Fruit fly (Drosophila melanogaster) whole organism: ENCODE results near the gene mRpS23.

ENCODE experiments used
- CG8478 ChIP-seq: fragments of >200 bp; optimal IDR thresholded peaks from 2 replicates; lab custom pipeline; 2018; ENCODE audit warnings: inconsistent platforms
- Dll ChIP-seq: fragments of >200 bp; optimal IDR thresholded peaks from 2 replicates; lab custom pipeline; 2017
- EcR ChIP-seq, 2 experiments: fragments of >200 bp; optimal IDR thresholded peaks; 2 replicates each; lab custom pipeline; 2017; ENCODE audit warnings: missing biosample characterization in 2 of 2, missing genetic modification characterization in 2 of 2, missing genetic modification reagents in 2 of 2
- pan ChIP-seq: fragments of >200 bp; optimal IDR thresholded peaks from 2 replicates; lab custom pipeline; 2017
- psq ChIP-seq: fragments of >200 bp; optimal IDR thresholded peaks from 2 replicates; lab custom pipeline; 2017
- usp ChIP-seq: fragments of >200 bp; optimal IDR thresholded peaks from 2 replicates; lab custom pipeline; 2017; ENCODE audit warnings: missing biosample characterization, missing genetic modification characterization, mixed read lengths

Gene mRpS23

dm6 chr2L:13835002-13835910, at the start of gene mRpS23, which contains the start of gene CenG1A:
Gene mRpS23 (minus strand): TSS chr2L:13835072.
Gene CenG1A (plus strand): TSS chr2L:13835564.
- TF ChIP-seq EcR (GFP tag; optimal IDR thresholded peaks at IDR 0.05; lab: Kevin White, UChicago) (no peak), psq (lab: Kevin White, UChicago) (no peak), CG8478 (lab: Kevin White, UChicago) (no peak), Dll (lab: Kevin White, UChicago) (no peak), pan (lab: Kevin White, UChicago) (no peak), usp (GFP tag; lab: Kevin White, UChicago) (no peak)

- TF ChIP-seq psq (lab: Kevin White, UChicago) (no peak), EcR (GFP tag; optimal IDR thresholded peaks at IDR 0.05; lab: Kevin White, UChicago) (no peak), usp (GFP tag; lab: Kevin White, UChicago) (no peak), pan (lab: Kevin White, UChicago) (no peak), Dll (lab: Kevin White, UChicago) (no peak), CG8478 (lab: Kevin White, UChicago) (no peak)
These were observed 49.3 kb upstream of the mRpS23 start for dm6 chr2L:13884063-13884656.

dm6 chr2L:13881939-13882338, 47.1 kb upstream of the mRpS23 start:
- TF ChIP-seq CG8478 (lab: Kevin White, UChicago) (no peak), usp (GFP tag; lab: Kevin White, UChicago) (no peak), Dll (lab: Kevin White, UChicago) (no peak), psq (lab: Kevin White, UChicago) (no peak), EcR (GFP tag; optimal IDR thresholded peaks at IDR 0.05; lab: Kevin White, UChicago) (no peak), pan (lab: Kevin White, UChicago) (no peak)

- no peak for TF ChIP-seq usp (GFP tag; lab: Kevin White, UChicago)
- no peak for TF ChIP-seq Dll (lab: Kevin White, UChicago)
- no peak for TF ChIP-seq EcR (GFP tag; optimal IDR thresholded peaks at IDR 0.05; lab: Kevin White, UChicago)
- no peak for TF ChIP-seq pan (lab: Kevin White, UChicago)
- no peak for TF ChIP-seq psq (lab: Kevin White, UChicago)
- TF ChIP-seq CG8478 (lab: Kevin White, UChicago) = no peak
These were observed 46.6 kb upstream of the mRpS23 start for dm6 chr2L:13881387-13881902.

- TF ChIP-seq CG8478 (lab: Kevin White, UChicago) (no peak), usp (GFP tag; lab: Kevin White, UChicago) (no peak), Dll (lab: Kevin White, UChicago) (no peak)
These were observed 43.9 kb upstream of the mRpS23 start for dm6 chr2L:13878801-13879200.

- no peak for TF ChIP-seq EcR (GFP tag; optimal IDR thresholded peaks at IDR 0.05; lab: Kevin White, UChicago)
- no peak for TF ChIP-seq CG8478 (lab: Kevin White, UChicago)
- TF ChIP-seq Dll (lab: Kevin White, UChicago) = no peak
- TF ChIP-seq psq (lab: Kevin White, UChicago) = no peak
- no peak for TF ChIP-seq usp (GFP tag; lab: Kevin White, UChicago)
- no peak for TF ChIP-seq pan (lab: Kevin White, UChicago)
These were observed 43.2 kb upstream of the mRpS23 start for dm6 chr2L:13877934-13878580.

- no peak for TF ChIP-seq Dll (lab: Kevin White, UChicago)
- no peak for TF ChIP-seq usp (GFP tag; lab: Kevin White, UChicago)
- no peak for TF ChIP-seq pan (lab: Kevin White, UChicago)
- TF ChIP-seq EcR (GFP tag; optimal IDR thresholded peaks at IDR 0.05; lab: Kevin White, UChicago) = no peak
- TF ChIP-seq CG8478 (lab: Kevin White, UChicago) = no peak
- no peak for TF ChIP-seq psq (lab: Kevin White, UChicago)
These were observed 41.8 kb upstream of the mRpS23 start for dm6 chr2L:13876698-13877097.

- TF ChIP-seq psq (lab: Kevin White, UChicago) (no peak), CG8478 (lab: Kevin White, UChicago) (no peak), usp (GFP tag; lab: Kevin White, UChicago) (no peak), pan (lab: Kevin White, UChicago) (no peak), Dll (lab: Kevin White, UChicago) (no peak), EcR (GFP tag; optimal IDR thresholded peaks at IDR 0.05; lab: Kevin White, UChicago) (no peak)
These were observed 38.3 kb upstream of the mRpS23 start for dm6 chr2L:13873147-13873546.

- no peak for TF ChIP-seq CG8478 (lab: Kevin White, UChicago)
- TF ChIP-seq psq (lab: Kevin White, UChicago) = no peak
- no peak for TF ChIP-seq EcR (GFP tag; optimal IDR thresholded peaks at IDR 0.05; lab: Kevin White, UChicago)
- no peak for TF ChIP-seq pan (lab: Kevin White, UChicago)
- no peak for TF ChIP-seq usp (GFP tag; lab: Kevin White, UChicago)
- no peak for TF ChIP-seq Dll (lab: Kevin White, UChicago)
These were observed 34.5 kb upstream of the mRpS23 start for dm6 chr2L:13869400-13869799.

- TF ChIP-seq Dll (lab: Kevin White, UChicago) (no peak), usp (GFP tag; lab: Kevin White, UChicago) (no peak), psq (lab: Kevin White, UChicago) (no peak), CG8478 (lab: Kevin White, UChicago) (no peak), pan (lab: Kevin White, UChicago) (no peak), EcR (GFP tag; optimal IDR thresholded peaks at IDR 0.05; lab: Kevin White, UChicago) (no peak)
These were observed 32.8 kb upstream of the mRpS23 start for dm6 chr2L:13867653-13868052.
